Worm (Caenorhabditis elegans) whole organism, midembryonic: Measurements from ENCODE around the gene vglu-3.

Source experiments
- cog-1 ChIP-seq: sonication (generic microtip); optimal IDR thresholded peaks from 2 replicates; lab custom pipeline; 2016; ENCODE audit warnings: missing genetic modification characterization, missing compliant biosample characterization
- ref-1 ChIP-seq: fragments of 200-800 bp; sonication (Bioruptor generic); conservative IDR thresholded peaks from 2 replicates; pipeline ENCODE4 v1.3.6; 2022; ENCODE audit warnings: missing genetic modification reagents, missing genetic modification characterization, missing compliant biosample characterization
- ztf-29 ChIP-seq: fragments of 200-800 bp; sonication (Bioruptor generic); IDR thresholded peaks from 2 replicates; pipeline ENCODE4 v1.3.6; 2022; ENCODE audit warnings: missing genetic modification reagents, missing genetic modification characterization, missing compliant biosample characterization

DNA sequence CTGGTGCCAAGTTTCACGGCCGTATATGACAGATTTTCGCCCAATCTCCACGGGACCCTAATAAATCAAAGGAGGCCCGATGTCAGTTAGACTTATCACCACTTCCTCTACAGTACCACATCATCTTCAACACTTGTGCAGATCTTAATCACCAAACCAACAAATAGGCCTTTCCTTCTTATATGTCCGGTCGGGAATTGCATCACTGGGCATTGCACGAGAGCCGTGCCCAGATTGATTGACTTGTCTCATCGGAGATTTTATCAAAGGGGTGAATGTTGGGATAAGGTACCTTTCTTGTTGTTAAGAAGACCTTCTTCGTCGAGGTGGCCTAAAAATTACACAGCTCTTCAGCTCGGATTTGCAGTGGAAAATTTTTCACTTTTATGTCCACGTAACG lies 44.6 kb downstream of the vglu-3 start:
- TF ChIP-seq cog-1 (tag; lab: Kevin White, UChicago) (no peak), ref-1 (GFP tag; lab: Robert Waterston, UW) (no peak), ztf-29 (GFP tag; lab: Robert Waterston, UW) (no peak)
